Fruit fly (Drosophila melanogaster): ENCODE measurements around the gene CG42827.
A peak's percentile ranks its signal among the peaks of the same experiment; 100 is the strongest.

- no peak for TF ChIP-seq CG9948 (tag; optimal IDR thresholded peaks at IDR 0.05)
- no peak for TF ChIP-seq CG15710 (tag; optimal IDR thresholded peaks at IDR 0.05)
- TF ChIP-seq CG32121 (GFP tag; IDR thresholded peaks at IDR 0.05): peak; percentile 35; the same call in 1 of the 2 replicates
- no peak for TF ChIP-seq gl (tag; optimal IDR thresholded peaks at IDR 0.05)
- TF ChIP-seq EcR (GFP tag; optimal IDR thresholded peaks at IDR 0.05): no peak
- no peak for TF ChIP-seq CG10348 (GFP tag; IDR thresholded peaks at IDR 0.05)
- no peak for TF ChIP-seq Pif1B (GFP tag; optimal IDR thresholded peaks at IDR 0.05)
- TF ChIP-seq Ets98B (GFP tag; IDR thresholded peaks at IDR 0.05): no peak
- no peak for TF ChIP-seq D1 (tag; optimal IDR thresholded peaks at IDR 0.05)
- TF ChIP-seq Snoo (tag; optimal IDR thresholded peaks at IDR 0.05): no peak
- TF ChIP-seq CG8301 (tag; optimal IDR thresholded peaks at IDR 0.05): peak; percentile 34
- no peak for TF ChIP-seq CG4496 (GFP tag; IDR thresholded peaks at IDR 0.05)
- TF ChIP-seq CG12605 (GFP tag; IDR thresholded peaks at IDR 0.05): no peak
- TF ChIP-seq CG14655 (GFP tag; optimal IDR thresholded peaks at IDR 0.05): peak; percentile 33
Observed at dm6 chr3R:23393507-23393906, 20.8 kb downstream of the CG42827 start.

Measured in whole organism, pupa.